Worm (Caenorhabditis elegans): ENCODE results near the gene Y73B6BL.27.

DNA sequence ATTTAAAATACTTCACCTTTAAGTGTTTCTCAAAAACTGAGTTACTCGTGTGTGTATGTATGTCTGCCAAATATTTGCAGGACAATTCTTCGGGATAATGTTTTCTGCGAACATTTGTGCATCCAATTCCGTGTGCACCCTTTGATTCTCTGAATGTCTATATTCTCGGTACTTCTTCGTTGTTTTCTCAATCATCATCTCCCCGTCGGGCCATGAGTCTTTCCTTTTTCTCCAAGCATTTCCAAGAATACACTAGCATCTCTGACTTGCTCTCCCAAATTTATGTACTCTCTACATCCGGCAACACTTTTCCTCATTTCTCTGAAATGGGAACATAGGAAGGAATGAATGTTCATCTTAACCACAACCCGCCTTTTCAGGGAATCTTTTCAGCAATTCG, 41.7 kb upstream of the Y73B6BL.27 start:
- TF ChIP-seq nhr-76 (tag; optimal IDR thresholded peaks at IDR 0.05): no peak
- no peak for TF ChIP-seq unc-62 (GFP tag; optimal IDR thresholded peaks at IDR 0.05)
- no peak for TF ChIP-seq ceh-39 (tag; optimal IDR thresholded peaks at IDR 0.05)
- no peak for TF ChIP-seq zip-8 (tag; optimal IDR thresholded peaks at IDR 0.05)
- TF ChIP-seq ztf-11 (tag; optimal IDR thresholded peaks at IDR 0.05): no peak
- TF ChIP-seq lsy-2 (tag; optimal IDR thresholded peaks at IDR 0.05): no peak
- no peak for TF ChIP-seq elt-1 (tag; optimal IDR thresholded peaks at IDR 0.05; ENCODE audit: borderline replicate concordance, insufficient read depth)
- no peak for TF ChIP-seq elt-3 (tag; optimal IDR thresholded peaks at IDR 0.05)
- no peak for TF ChIP-seq lin-13 (tag; optimal IDR thresholded peaks at IDR 0.05)
- no peak for TF ChIP-seq pha-4 (tag; optimal IDR thresholded peaks at IDR 0.05)

All from whole organism, mixed stage, embryonic.